Fruit fly (Drosophila melanogaster): ENCODE measurements around the gene Obp22a.

Obp22a gene

DNA sequence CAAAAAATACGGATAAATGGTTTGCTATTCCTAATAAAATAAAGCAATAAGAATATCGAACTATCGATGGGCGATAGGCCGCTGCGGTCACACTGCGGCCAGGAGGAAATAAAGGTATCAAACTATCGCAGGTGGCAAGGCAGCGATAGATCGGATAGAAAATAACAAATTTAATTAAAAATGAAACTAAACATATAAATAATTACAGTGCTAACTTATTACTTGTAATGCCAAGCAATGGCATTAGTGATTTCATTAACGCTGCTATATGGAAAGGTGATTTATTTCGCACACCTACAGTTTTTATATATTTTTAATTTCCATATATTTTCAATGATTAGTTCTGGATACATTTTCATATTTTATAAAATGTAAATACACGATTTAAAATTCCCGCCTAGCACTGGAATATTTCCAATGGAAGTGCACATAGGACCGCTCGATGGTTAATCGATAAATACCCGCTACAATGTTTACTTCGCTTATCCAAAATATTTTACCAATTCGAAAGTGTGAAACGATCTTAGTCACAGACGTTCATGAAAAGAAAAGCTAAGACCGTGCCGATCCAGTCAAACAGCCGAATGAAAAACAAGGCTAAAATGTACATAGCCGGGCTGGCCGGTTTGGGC is 11.1 kb downstream of the Obp22a start, which contains the start of the genes CG15356 and CG15362 (continued):
- TF ChIP-seq tup (GFP tag; optimal IDR thresholded peaks at IDR 0.05) (no peak), CG17359 (tag; optimal IDR thresholded peaks at IDR 0.05) (peak; percentile 25), CG12155 (GFP tag; optimal IDR thresholded peaks at IDR 0.05) (peak; percentile 44), H15 (GFP tag; IDR thresholded peaks at IDR 0.05) (no peak; the same call in 2 of the 3 replicates), CG8944 (GFP tag; optimal IDR thresholded peaks at IDR 0.05) (no peak), knrl (GFP tag; IDR thresholded peaks at IDR 0.05; ENCODE audit: partially characterized antibody) (peak; percentile 99), al (GFP tag; IDR thresholded peaks at IDR 0.05) (no peak), CG6683 (GFP tag; optimal IDR thresholded peaks at IDR 0.05) (peak; percentile 10), Ptx1 (GFP tag; IDR thresholded peaks at IDR 0.05) (0 out of 2 replicates have a peak, but pooled peaks have one; percentile 9), Adf1 (GFP tag; IDR thresholded peaks at IDR 0.05) (peak; percentile 25; the same call in 1 of the 2 replicates), ham (GFP tag; IDR thresholded peaks at IDR 0.05) (no peak), CG8290 (GFP tag; optimal IDR thresholded peaks at IDR 0.05) (peak; percentile 16), CG8290 (tag; optimal IDR thresholded peaks at IDR 0.05) (no peak), CG9932 (GFP tag; IDR thresholded peaks at IDR 0.05) (peak; percentile 82), ato (GFP tag; IDR thresholded peaks at IDR 0.05; ENCODE audit: partially characterized antibody) (peak; percentile 99), p53 (GFP tag; optimal IDR thresholded peaks at IDR 0.05) (no peak), corto (GFP tag; optimal IDR thresholded peaks at IDR 0.05) (no peak), emc (GFP tag; optimal IDR thresholded peaks at IDR 0.05) (no peak), Xrp1 (GFP tag; IDR thresholded peaks at IDR 0.05) (no peak), CG14965 (GFP tag; optimal IDR thresholded peaks at IDR 0.05; ENCODE audit: borderline replicate concordance) (no peak), CG13296 (GFP tag; optimal IDR thresholded peaks at IDR 0.05) (peak; percentile 22), CG31441 (GFP tag; IDR thresholded peaks at IDR 0.05) (no peak), Drgx (GFP tag; IDR thresholded peaks at IDR 0.05) (peak; percentile 27; the same call in 1 of the 2 replicates), pan (optimal IDR thresholded peaks at IDR 0.05) (no peak), pan (GFP tag; optimal IDR thresholded peaks at IDR 0.05 in 1 of 2, IDR thresholded peaks at IDR 0.05 in 1 of 2) (peak in 1 of 2 experiments; percentile 60), CG3847 (GFP tag; IDR thresholded peaks at IDR 0.05) (peak; percentile 48), CG10366 (GFP tag; IDR thresholded peaks at IDR 0.05) (peak; percentile 28; the same call in 1 of the 2 replicates), tio (GFP tag; optimal IDR thresholded peaks at IDR 0.05) (no peak), CG34422 (GFP tag; IDR thresholded peaks at IDR 0.05) (0 out of 3 replicates have a peak, but pooled peaks have one; percentile 32), Hr39 (optimal IDR thresholded peaks at IDR 0.05) (no peak), vfl (GFP tag; optimal IDR thresholded peaks at IDR 0.05) (peak; percentile 15), kah (GFP tag; optimal IDR thresholded peaks at IDR 0.05) (peak; percentile 53), CG7987 (GFP tag; optimal IDR thresholded peaks at IDR 0.05) (peak; percentile 34), CG13894 (tag; optimal IDR thresholded peaks at IDR 0.05) (no peak), CG32532 (GFP tag; IDR thresholded peaks at IDR 0.05) (peak; percentile 58), HHEX (GFP tag; optimal IDR thresholded peaks at IDR 0.05) (peak; percentile 21), CG14441 (GFP tag; IDR thresholded peaks at IDR 0.05) (0 out of 2 replicates have a peak, but pooled peaks have one; percentile 8), Dip3 (GFP tag; optimal IDR thresholded peaks at IDR 0.05) (peak; percentile 17), Max (GFP tag; optimal IDR thresholded peaks at IDR 0.05) (peak; percentile 55), Gug (GFP tag; IDR thresholded peaks at IDR 0.05) (peak; percentile 60; the same call in 1 of the 4 replicates), Myb (GFP tag; optimal IDR thresholded peaks at IDR 0.05) (peak; percentile 46), grn (GFP tag; optimal IDR thresholded peaks at IDR 0.05) (no peak), CG16813 (GFP tag; IDR thresholded peaks at IDR 0.05; ENCODE audit: partially characterized antibody) (peak; percentile 100), Camta (GFP tag; optimal IDR thresholded peaks at IDR 0.05) (peak; percentile 26)

All from whole organism, embryonic.